Fruit fly (Drosophila melanogaster): ENCODE data around the gene Bin1.

Bin1 gene

DNA sequence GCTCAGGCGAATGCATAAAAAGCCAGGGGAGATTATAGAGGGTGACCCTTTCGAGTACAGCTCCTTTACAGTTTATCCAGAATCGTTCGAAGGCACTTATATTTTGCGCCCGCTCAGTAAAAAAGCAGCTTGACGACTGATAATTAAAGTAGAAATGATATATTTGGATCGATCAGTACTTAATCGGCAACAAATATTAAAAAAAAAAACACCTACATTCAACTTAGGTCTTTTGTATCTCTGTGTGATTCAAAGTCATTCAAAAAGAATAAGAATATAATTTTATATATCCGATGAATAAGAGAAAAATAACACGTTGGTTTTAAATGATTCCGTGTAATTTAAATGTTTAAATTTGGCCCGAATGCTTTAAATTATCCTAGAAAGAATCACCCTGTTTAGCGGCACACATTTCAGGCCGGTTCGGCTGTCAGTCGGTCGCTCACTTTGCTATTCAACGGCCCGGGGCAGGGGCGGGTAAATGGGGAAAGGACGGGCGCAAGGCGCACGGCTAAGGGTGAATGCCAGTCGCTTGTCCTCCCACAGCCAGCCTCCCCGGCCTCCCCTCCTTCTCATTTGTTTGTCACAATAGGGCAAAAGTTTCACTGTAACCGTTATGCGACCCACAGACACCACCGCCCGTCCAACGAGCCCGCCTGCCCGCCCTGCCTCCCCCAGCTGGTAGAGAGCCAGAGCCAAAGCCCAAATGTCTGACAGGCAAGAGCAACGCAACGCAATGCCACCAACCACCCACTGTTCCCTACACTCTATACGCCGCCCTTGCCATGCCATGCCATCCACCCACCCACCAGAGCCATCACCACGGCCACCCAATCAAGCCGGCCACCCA lies 23.7 kb upstream of the Bin1 start (continued):
- TF ChIP-seq CG3847 (GFP tag; IDR thresholded peaks at IDR 0.05): no peak; the same call in 1 of the 2 replicates
- TF ChIP-seq CG1233 (GFP tag; optimal IDR thresholded peaks at IDR 0.05): peak; percentile 72
- TF ChIP-seq CG7963 (GFP tag; IDR thresholded peaks at IDR 0.05; ENCODE audit: partially characterized antibody): no peak
- TF ChIP-seq tx (GFP tag; optimal IDR thresholded peaks at IDR 0.05): no peak
- TF ChIP-seq z (GFP tag; IDR thresholded peaks at IDR 0.05): no peak
- TF ChIP-seq Spps (tag; optimal IDR thresholded peaks at IDR 0.05): no peak
- TF ChIP-seq mirr (GFP tag; optimal IDR thresholded peaks at IDR 0.05): no peak
- no peak for TF ChIP-seq h (optimal IDR thresholded peaks at IDR 0.05)
- no peak for TF ChIP-seq Ravus (GFP tag; IDR thresholded peaks at IDR 0.05)
- no peak for TF ChIP-seq maf-S (GFP tag; optimal IDR thresholded peaks at IDR 0.05)
- no peak for TF ChIP-seq yki (optimal IDR thresholded peaks at IDR 0.05)
- no peak for TF ChIP-seq CG3995 (GFP tag; optimal IDR thresholded peaks at IDR 0.05)
- TF ChIP-seq CG10431 (GFP tag; optimal IDR thresholded peaks at IDR 0.05): peak; percentile 26
- peak; percentile 54 for TF ChIP-seq CG10209 (GFP tag; optimal IDR thresholded peaks at IDR 0.05)
- no peak for TF ChIP-seq jumu (GFP tag; optimal IDR thresholded peaks at IDR 0.05)
- TF ChIP-seq NfI (GFP tag; optimal IDR thresholded peaks at IDR 0.05): peak; percentile 27
- TF ChIP-seq al (GFP tag; IDR thresholded peaks at IDR 0.05): no peak
- no peak for TF ChIP-seq grn (GFP tag; optimal IDR thresholded peaks at IDR 0.05)
- TF ChIP-seq CG7928 (GFP tag; optimal IDR thresholded peaks at IDR 0.05): no peak
- TF ChIP-seq CG13624 (GFP tag; optimal IDR thresholded peaks at IDR 0.05): no peak
- no peak for TF ChIP-seq Bteb2 (GFP tag; optimal IDR thresholded peaks at IDR 0.05)
- TF ChIP-seq CG12071 (GFP tag; optimal IDR thresholded peaks at IDR 0.05): no peak
- TF ChIP-seq Dfd (GFP tag; optimal IDR thresholded peaks at IDR 0.05): no peak
- TF ChIP-seq CG11398 (GFP tag; optimal IDR thresholded peaks at IDR 0.05): no peak
- TF ChIP-seq B-H1 (GFP tag; IDR thresholded peaks at IDR 0.05): no peak
- no peak for TF ChIP-seq ara (GFP tag; IDR thresholded peaks at IDR 0.05)
- TF ChIP-seq ham (GFP tag; IDR thresholded peaks at IDR 0.05): 0 out of 2 replicates have a peak, but pooled peaks have one; percentile 15
- TF ChIP-seq ranshi (GFP tag; IDR thresholded peaks at IDR 0.05): no peak
- TF ChIP-seq CG13775 (GFP tag; optimal IDR thresholded peaks at IDR 0.05): peak; percentile 9
- peak; percentile 21 for TF ChIP-seq Dek (tag; optimal IDR thresholded peaks at IDR 0.05)
- TF ChIP-seq CG10654 (GFP tag; optimal IDR thresholded peaks at IDR 0.05): no peak
- TF ChIP-seq ems (GFP tag; optimal IDR thresholded peaks at IDR 0.05): no peak
- TF ChIP-seq lov (optimal IDR thresholded peaks at IDR 0.05): no peak
- no peak for TF ChIP-seq lov (GFP tag; IDR thresholded peaks at IDR 0.05)
- peak; percentile 9; the same call in 1 of the 2 replicates for TF ChIP-seq sob (GFP tag; IDR thresholded peaks at IDR 0.05)
- 0 out of 2 replicates have a peak, but pooled peaks have one; percentile 13 for TF ChIP-seq sna (GFP tag; IDR thresholded peaks at IDR 0.05; ENCODE audit: partially characterized antibody)
- TF ChIP-seq CG11085 (GFP tag; IDR thresholded peaks at IDR 0.05): no peak
- no peak for TF ChIP-seq nerfin-2 (GFP tag; IDR thresholded peaks at IDR 0.05; ENCODE audit: partially characterized antibody)
- TF ChIP-seq BEAF-32 (GFP tag; optimal IDR thresholded peaks at IDR 0.05): no peak
- no peak for TF ChIP-seq CG9876 (GFP tag; optimal IDR thresholded peaks at IDR 0.05)
- TF ChIP-seq CG7987 (GFP tag; optimal IDR thresholded peaks at IDR 0.05): no peak
- TF ChIP-seq CG11560 (tag; IDR thresholded peaks at IDR 0.05): no peak
- TF ChIP-seq br (optimal IDR thresholded peaks at IDR 0.05): no peak
- no peak for TF ChIP-seq CG6175 (GFP tag; IDR thresholded peaks at IDR 0.05)
- no peak for TF ChIP-seq sim (GFP tag; IDR thresholded peaks at IDR 0.05)
- peak; percentile 38 for TF ChIP-seq PHDP (tag; optimal IDR thresholded peaks at IDR 0.05)
- TF ChIP-seq dimm (GFP tag; IDR thresholded peaks at IDR 0.05): no peak
- TF ChIP-seq psq (GFP tag; optimal IDR thresholded peaks at IDR 0.05): no peak
- TF ChIP-seq CG4282 (GFP tag; optimal IDR thresholded peaks at IDR 0.05): no peak
- no peak for TF ChIP-seq pan (optimal IDR thresholded peaks at IDR 0.05)
- peak in 1 of 2 experiments; percentile 12 for TF ChIP-seq pan (GFP tag; optimal IDR thresholded peaks at IDR 0.05 in 1 of 2, IDR thresholded peaks at IDR 0.05 in 1 of 2)
- no peak for TF ChIP-seq CG2116 (GFP tag; optimal IDR thresholded peaks at IDR 0.05)
